Worm (Caenorhabditis elegans): ENCODE data around the gene Y16B4A.2.

- TF ChIP-seq R02D3.7 (tag; optimal IDR thresholded peaks at IDR 0.05): no peak
- TF ChIP-seq lin-13 (GFP tag; optimal IDR thresholded peaks at IDR 0.05): no peak
- TF ChIP-seq unc-62 (GFP tag; optimal IDR thresholded peaks at IDR 0.05): no peak
- no peak for TF ChIP-seq zag-1 (tag; optimal IDR thresholded peaks at IDR 0.05)
- TF ChIP-seq nhr-10 (tag; optimal IDR thresholded peaks at IDR 0.05): no peak
- TF ChIP-seq lsy-2 (tag; optimal IDR thresholded peaks at IDR 0.05): no peak
- TF ChIP-seq elt-1 (tag; optimal IDR thresholded peaks at IDR 0.05): no peak
- no peak for TF ChIP-seq dmd-4 (tag; optimal IDR thresholded peaks at IDR 0.05)
- no peak for TF ChIP-seq ztf-11 (tag; optimal IDR thresholded peaks at IDR 0.05)
Observed at ce11 chrX:14729319-14729718, 42.3 kb downstream of the Y16B4A.2 start, which contains the start of gene tsp-8.
